Worm (Caenorhabditis elegans) whole organism, young adult: ENCODE results near the gene pqn-37.

ENCODE experiments used
- B0019.2 ChIP-seq: fragments of 200-800 bp; sonication (Bioruptor generic); conservative IDR thresholded peaks from 2 replicates; pipeline ENCODE4 v1.3.6; 2022; ENCODE audit warnings: missing genetic modification reagents, missing genetic modification characterization, missing compliant biosample characterization
- B0261.1 ChIP-seq: sonication (generic microtip); optimal IDR thresholded peaks from 2 replicates; lab custom pipeline; 2016; ENCODE audit warnings: mild to moderate bottlenecking, missing genetic modification characterization, moderate library complexity, missing compliant biosample characterization
- C06A6.2 ChIP-seq: fragments of 200-800 bp; sonication (Bioruptor generic); conservative IDR thresholded peaks from 2 replicates; pipeline ENCODE4 v1.3.6; 2022; ENCODE audit warnings: missing genetic modification characterization, missing compliant biosample characterization
- D2030.7 ChIP-seq: fragments of 200-800 bp; sonication (Bioruptor generic); IDR thresholded peaks from 2 replicates; pipeline ENCODE4 v1.3.6; 2022; ENCODE audit warnings: missing genetic modification reagents, missing genetic modification characterization, missing compliant biosample characterization
- F10E7.11 ChIP-seq: sonication (generic microtip); optimal IDR thresholded peaks from 2 replicates; lab custom pipeline; 2017; ENCODE audit warnings: mild to moderate bottlenecking, missing genetic modification characterization, moderate library complexity, missing compliant biosample characterization
- F23B12.7 ChIP-seq: sonication (generic microtip); optimal IDR thresholded peaks from 2 replicates; lab custom pipeline; 2017; ENCODE audit warnings: missing genetic modification characterization, mild to moderate bottlenecking, missing compliant biosample characterization, antibody characterized with exemption, moderate library complexity; ENCODE audit not compliant: insufficient read depth
- F37B4.10 ChIP-seq: fragments of 200-800 bp; sonication (Bioruptor generic); IDR thresholded peaks from 2 replicates; pipeline ENCODE4 v1.3.6; 2022; ENCODE audit warnings: missing genetic modification characterization, missing compliant biosample characterization
- F52B5.7 ChIP-seq: sonication (generic microtip); optimal IDR thresholded peaks from 2 replicates; lab custom pipeline; 2016; ENCODE audit warnings: mild to moderate bottlenecking, missing genetic modification characterization, missing compliant biosample characterization
- F57A8.1 ChIP-seq: fragments of 200-800 bp; sonication (Bioruptor generic); optimal IDR thresholded peaks from 2 replicates; lab custom pipeline; 2018; ENCODE audit warnings: mild to moderate bottlenecking, missing genetic modification characterization, moderate library complexity, missing compliant biosample characterization
- T07F8.4 ChIP-seq: sonication (generic microtip); optimal IDR thresholded peaks from 2 replicates; lab custom pipeline; 2016; ENCODE audit warnings: mild to moderate bottlenecking, missing genetic modification characterization, moderate library complexity, missing compliant biosample characterization
- T26A5.8 ChIP-seq: sonication (generic microtip); optimal IDR thresholded peaks from 2 replicates; lab custom pipeline; 2016; ENCODE audit warnings: missing genetic modification characterization, missing compliant biosample characterization
- ZK185.1 ChIP-seq: sonication (generic microtip); optimal IDR thresholded peaks from 2 replicates; lab custom pipeline; 2016; ENCODE audit warnings: mild to moderate bottlenecking, missing genetic modification characterization, missing compliant biosample characterization; ENCODE audit not compliant: poor library complexity, severe bottlenecking
- ama-1 ChIP-seq, 3 experiments: fragments of 150-350 bp in 1 of 3; sonication (generic microtip) in 2 of 3; optimal IDR thresholded peaks; 2 replicates each; lab custom pipeline; 2014 to 2018; ENCODE audit warnings: missing biosample characterization in 2 of 3, missing genetic modification characterization in 2 of 3, missing genetic modification reagents in 2 of 3
- aptf-3 ChIP-seq: fragments of 200-800 bp; sonication (Bioruptor generic); IDR thresholded peaks from 2 replicates; pipeline ENCODE4 v1.3.6; 2022; ENCODE audit warnings: missing genetic modification characterization, missing compliant biosample characterization
- attf-6 ChIP-seq: fragments of 200-800 bp; sonication (Bioruptor generic); IDR thresholded peaks from 2 replicates; pipeline ENCODE4 v1.3.6; 2022; ENCODE audit warnings: missing genetic modification reagents, missing genetic modification characterization, missing compliant biosample characterization
- bed-1 ChIP-seq: fragments of 200-800 bp; sonication (Bioruptor generic); IDR thresholded peaks from 2 replicates; pipeline ENCODE4 v1.3.6; 2022; ENCODE audit warnings: missing genetic modification reagents, missing genetic modification characterization, missing compliant biosample characterization
- bed-2 ChIP-seq: fragments of 200-800 bp; sonication (Bioruptor generic); IDR thresholded peaks from 2 replicates; pipeline ENCODE4 v1.3.6; 2022; ENCODE audit warnings: missing genetic modification reagents, missing genetic modification characterization, missing compliant biosample characterization
- ceh-27 ChIP-seq: fragments of 200-800 bp; sonication (Bioruptor generic); optimal IDR thresholded peaks from 2 replicates; lab custom pipeline; 2018; ENCODE audit warnings: mild to moderate bottlenecking, missing genetic modification characterization, moderate library complexity, missing compliant biosample characterization
- chd-7 ChIP-seq: sonication (generic microtip); optimal IDR thresholded peaks from 2 replicates; lab custom pipeline; 2016; ENCODE audit warnings: mild to moderate bottlenecking, missing genetic modification characterization, moderate library complexity, missing compliant biosample characterization
- dox-1 ChIP-seq: fragments of 200-800 bp; sonication (Bioruptor generic); IDR thresholded peaks from 2 replicates; pipeline ENCODE4 v1.3.6; 2022; ENCODE audit warnings: missing genetic modification reagents, missing genetic modification characterization, missing compliant biosample characterization
- dpff-1 ChIP-seq: sonication (generic microtip); optimal IDR thresholded peaks from 2 replicates; lab custom pipeline; 2017; ENCODE audit warnings: mild to moderate bottlenecking, missing genetic modification characterization, missing compliant biosample characterization
- efl-1 ChIP-seq: fragments of 150-350 bp; optimal IDR thresholded peaks from 2 replicates; lab custom pipeline; 2014; ENCODE audit warnings: missing biosample characterization, missing genetic modification reagents, missing genetic modification characterization
- ets-4 ChIP-seq: fragments of 200-800 bp; sonication (Bioruptor generic); optimal IDR thresholded peaks from 2 replicates; lab custom pipeline; 2018; ENCODE audit warnings: mild to moderate bottlenecking, missing genetic modification characterization, missing compliant biosample characterization
- him-1 ChIP-seq: sonication (generic microtip); optimal IDR thresholded peaks from 2 replicates; lab custom pipeline; 2016; ENCODE audit warnings: missing genotype, missing genetic modification reagents, missing genetic modification characterization, missing compliant biosample characterization
- hmg-20 ChIP-seq: fragments of 200-800 bp; sonication (Bioruptor generic); IDR thresholded peaks from 2 replicates; pipeline ENCODE4 v1.3.6; 2022; ENCODE audit warnings: missing genetic modification reagents, missing genetic modification characterization, missing compliant biosample characterization
- let-607 ChIP-seq, 2 experiments: fragments of 200-800 bp in 1 of 2; sonication (Bioruptor generic) in 1 of 2; sonication (generic microtip) in 1 of 2; optimal IDR thresholded peaks; 2 replicates each; lab custom pipeline; 2016 to 2018; ENCODE audit warnings: mild to moderate bottlenecking in 2 of 2, missing compliant biosample characterization in 2 of 2, missing genetic modification characterization in 2 of 2, moderate library complexity in 2 of 2, missing genotype in 1 of 2
- lin-40 ChIP-seq: sonication (generic microtip); optimal IDR thresholded peaks from 2 replicates; lab custom pipeline; 2016; ENCODE audit warnings: missing genetic modification characterization, mild to moderate bottlenecking, missing compliant biosample characterization, missing genotype, missing genetic modification reagents
- lir-1 ChIP-seq: fragments of 200-800 bp; sonication (Bioruptor generic); conservative IDR thresholded peaks from 2 replicates; pipeline ENCODE4 v1.3.6; 2022; ENCODE audit warnings: missing genetic modification reagents, missing genetic modification characterization, missing compliant biosample characterization
- madf-10 ChIP-seq: sonication (generic microtip); optimal IDR thresholded peaks from 2 replicates; lab custom pipeline; 2016; ENCODE audit warnings: mild to moderate bottlenecking, missing genetic modification characterization, missing compliant biosample characterization
- madf-3 ChIP-seq: fragments of 200-800 bp; sonication (Bioruptor generic); IDR thresholded peaks from 2 replicates; pipeline ENCODE4 v1.3.6; 2022; ENCODE audit warnings: missing genetic modification reagents, missing genetic modification characterization, missing compliant biosample characterization
- nhr-80 ChIP-seq: sonication (generic microtip); optimal IDR thresholded peaks from 2 replicates; lab custom pipeline; 2016; ENCODE audit warnings: missing genetic modification characterization, missing compliant biosample characterization
- nhr-90 ChIP-seq: sonication (generic microtip); optimal IDR thresholded peaks from 2 replicates; lab custom pipeline; 2016; ENCODE audit warnings: missing genotype, mild to moderate bottlenecking, missing genetic modification characterization, missing compliant biosample characterization
- pbrm-1 ChIP-seq: fragments of 200-800 bp; sonication (Bioruptor generic); IDR thresholded peaks from 2 replicates; pipeline ENCODE4 v1.3.6; 2022; ENCODE audit warnings: missing genetic modification reagents, missing genetic modification characterization, missing compliant biosample characterization
- pha-4 ChIP-seq: fragments of 150-350 bp; sonication (generic microtip); optimal IDR thresholded peaks from 2 replicates; lab custom pipeline; 2014; ENCODE audit warnings: missing biosample characterization, missing genetic modification reagents, missing genetic modification characterization
- rcor-1 ChIP-seq: fragments of 200-800 bp; sonication (Bioruptor generic); IDR thresholded peaks from 2 replicates; pipeline ENCODE4 v1.3.6; 2022; ENCODE audit warnings: missing genetic modification reagents, missing genetic modification characterization, missing compliant biosample characterization
- snpc-1.1 ChIP-seq: sonication (generic microtip); optimal IDR thresholded peaks from 2 replicates; lab custom pipeline; 2017; ENCODE audit warnings: missing genetic modification characterization, mild to moderate bottlenecking, missing compliant biosample characterization, antibody characterized with exemption, moderate library complexity, missing genotype, missing genetic modification reagents; ENCODE audit not compliant: insufficient read depth
- snpc-1.3 ChIP-seq: sonication (generic microtip); optimal IDR thresholded peaks from 2 replicates; lab custom pipeline; 2017; ENCODE audit warnings: missing genetic modification characterization, mild to moderate bottlenecking, missing compliant biosample characterization, antibody characterized with exemption, moderate library complexity, missing genotype, missing genetic modification reagents; ENCODE audit not compliant: insufficient read depth
- xnd-1 ChIP-seq: sonication (generic microtip); optimal IDR thresholded peaks from 2 replicates; lab custom pipeline; 2016; ENCODE audit warnings: missing genotype, missing genetic modification reagents, missing genetic modification characterization, missing compliant biosample characterization
- ztf-25 ChIP-seq: fragments of 200-800 bp; sonication (Bioruptor generic); IDR thresholded peaks from 2 replicates; pipeline ENCODE4 v1.3.6; 2022; ENCODE audit warnings: missing genetic modification reagents, missing genetic modification characterization, missing compliant biosample characterization
- ztf-26 ChIP-seq: sonication (generic microtip); optimal IDR thresholded peaks from 2 replicates; lab custom pipeline; 2017; ENCODE audit warnings: missing genetic modification characterization, missing compliant biosample characterization
- ztf-28 ChIP-seq: fragments of 200-800 bp; sonication (Bioruptor generic); IDR thresholded peaks from 2 replicates; pipeline ENCODE4 v1.3.6; 2022; ENCODE audit warnings: missing genetic modification reagents, missing genetic modification characterization, missing compliant biosample characterization

pqn-37 gene

ce11 chrX:3250481-3251091 lies at the start of gene pqn-37:
Gene pqn-37 (minus strand): TSS chrX:3250531.
- TF ChIP-seq C06A6.2 (GFP tag; lab: Robert Waterston, UW) (no peak), hmg-20 (no peak), madf-10 (tag; lab: Kevin White, UChicago) (no peak), him-1 (tag; lab: Kevin White, UChicago) (no peak)

DNA sequence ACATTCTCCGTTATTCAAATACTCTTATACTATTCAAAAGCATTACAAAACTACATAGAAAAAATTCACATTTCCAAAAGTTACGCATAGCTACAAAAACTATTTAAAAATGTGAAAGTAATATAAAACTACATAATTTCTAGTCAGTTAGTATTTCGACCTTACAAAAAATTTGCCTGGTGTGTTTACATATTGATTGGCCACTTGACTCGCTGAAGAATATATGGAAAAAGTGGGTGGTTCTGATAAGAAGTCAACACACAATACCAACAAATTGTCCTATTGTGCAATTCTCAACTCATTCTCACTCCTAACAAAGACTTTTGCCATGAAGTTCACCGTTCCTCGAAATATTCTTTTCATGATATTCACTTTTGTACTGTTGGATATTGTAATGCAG lies 48.3 kb upstream of the pqn-37 start, which contains the start of gene K09C4.1:
Gene K09C4.1, plus strand, starts transcription at position 301 of the 400 bp plus-strand sequence.
- no peak for TF ChIP-seq B0261.1 (tag; lab: Kevin White, UChicago)
- no peak for TF ChIP-seq F37B4.10 (GFP tag; lab: Robert Waterston, UW)
- TF ChIP-seq snpc-1.1 (tag; lab: Kevin White, UChicago): no peak

DNA sequence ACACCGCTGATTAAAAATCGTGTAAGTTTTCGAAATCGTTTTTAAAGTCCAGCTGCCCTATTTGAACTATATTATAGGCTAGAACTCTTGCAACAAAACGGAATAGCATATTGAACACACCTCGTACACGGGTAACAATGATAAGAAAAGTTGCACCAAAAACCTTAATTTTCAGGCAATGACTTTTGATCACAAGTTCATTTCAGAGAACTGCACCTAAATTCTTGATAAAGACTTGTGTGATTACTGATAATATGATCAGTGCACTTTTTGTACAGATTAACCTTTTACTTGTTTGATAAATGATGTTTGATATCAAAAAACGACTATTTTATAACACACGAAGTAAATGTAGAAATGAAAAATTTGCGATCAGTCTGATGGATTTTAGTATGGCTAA lies 47.5 kb upstream of the pqn-37 start:
- TF ChIP-seq madf-3 (GFP tag; lab: Robert Waterston, UW) (no peak), xnd-1 (no peak), dox-1 (GFP tag; lab: Robert Waterston, UW) (no peak), T26A5.8 (tag; lab: Kevin White, UChicago) (no peak), dpff-1 (no peak), nhr-80 (tag; lab: Kevin White, UChicago) (peak; percentile 79)

ce11 chrX:3296182-3296581 lies 45.9 kb upstream of the pqn-37 start, which contains the start of gene K09C4.2:
Gene K09C4.2 (plus strand): TSS chrX:3296482.
- TF ChIP-seq bed-2 (GFP tag; lab: Robert Waterston, UW): no peak
- no peak for TF ChIP-seq T07F8.4 (tag; lab: Kevin White, UChicago)
- TF ChIP-seq F52B5.7 (tag; lab: Kevin White, UChicago): no peak
- no peak for TF ChIP-seq ceh-27 (GFP tag; lab: Kevin White, UChicago)
- no peak for TF ChIP-seq B0019.2 (GFP tag; lab: Robert Waterston, UW)
- TF ChIP-seq efl-1 (GFP tag; lab: Kevin White, UChicago): no peak
- TF ChIP-seq ztf-25 (GFP tag; lab: Robert Waterston, UW): no peak
- TF ChIP-seq hmg-20: no peak
- TF ChIP-seq chd-7 (tag; lab: Kevin White, UChicago): no peak
- no peak for TF ChIP-seq B0261.1 (tag; lab: Kevin White, UChicago)
- no peak for TF ChIP-seq ztf-28
- TF ChIP-seq ets-4 (GFP tag; lab: Kevin White, UChicago): no peak
- no peak for TF ChIP-seq pbrm-1 (GFP tag; lab: Robert Waterston, UW)
- no peak for TF ChIP-seq F57A8.1
- TF ChIP-seq ztf-26: no peak
- no peak for TF ChIP-seq nhr-90 (tag; lab: Kevin White, UChicago)

DNA sequence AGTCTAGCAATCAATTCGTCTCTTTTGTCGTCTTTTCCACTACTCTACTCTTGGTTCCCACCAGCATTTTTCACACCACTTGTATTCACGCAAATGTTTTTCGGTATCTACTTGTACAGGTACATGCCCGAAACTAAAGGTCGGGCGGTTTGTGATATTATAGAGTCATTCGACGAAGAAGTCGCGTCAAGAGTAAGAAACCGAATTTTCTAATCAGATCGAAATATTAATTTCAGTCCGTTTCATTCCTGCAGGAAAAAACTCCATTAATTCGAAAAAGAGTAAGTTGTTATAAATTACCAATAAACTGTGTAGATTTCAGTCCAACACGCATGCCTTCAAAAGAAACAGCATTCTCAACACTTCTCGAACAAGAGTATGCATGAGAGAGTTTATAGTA lies 41.6 kb upstream of the pqn-37 start:
- no peak for TF ChIP-seq efl-1 (GFP tag; lab: Kevin White, UChicago)
- TF ChIP-seq pha-4 (tag; lab: Kevin White, UChicago): no peak
- TF ChIP-seq D2030.7 (GFP tag; lab: Robert Waterston, UW): no peak
- TF ChIP-seq ama-1 (optimal IDR thresholded peaks at IDR 0.05; lab: Kevin White, UChicago): no peak
- no peak for TF ChIP-seq ama-1 (GFP tag; optimal IDR thresholded peaks at IDR 0.05; lab: Kevin White, UChicago)
- no peak for TF ChIP-seq bed-1 (GFP tag; lab: Robert Waterston, UW)
- no peak for TF ChIP-seq ZK185.1 (tag; lab: Kevin White, UChicago)
- TF ChIP-seq F23B12.7 (tag; lab: Kevin White, UChicago): no peak
- no peak for TF ChIP-seq snpc-1.3 (tag; lab: Kevin White, UChicago)
- no peak for TF ChIP-seq F10E7.11 (tag; lab: Kevin White, UChicago)
- no peak for TF ChIP-seq lir-1 (GFP tag; lab: Robert Waterston, UW)
- no peak for TF ChIP-seq attf-6
- no peak for TF ChIP-seq ceh-27 (GFP tag; lab: Kevin White, UChicago)
- TF ChIP-seq let-607 (tag; optimal IDR thresholded peaks at IDR 0.05; lab: Kevin White, UChicago): no peak
- no peak for TF ChIP-seq lin-40 (tag; lab: Kevin White, UChicago)
- TF ChIP-seq aptf-3 (GFP tag; lab: Robert Waterston, UW): no peak
- TF ChIP-seq nhr-80 (tag; lab: Kevin White, UChicago): no peak
- TF ChIP-seq rcor-1 (GFP tag; lab: Robert Waterston, UW): no peak
